Fruit fly (Drosophila melanogaster) whole organism, adult: Measurements from ENCODE around the gene Rbp9.
A peak's percentile ranks its signal among the peaks of the same experiment; 100 is the strongest.

Experiments used
- CG11617 ChIP-seq: fragments of 200-800 bp; sonication (Bioruptor generic); optimal IDR thresholded peaks from 2 replicates; lab custom pipeline; 2017; ENCODE audit warnings: mild to moderate bottlenecking, missing biosample characterization, missing genetic modification reagents, missing genetic modification characterization
- CG12768 ChIP-seq: fragments of 200-800 bp; sonication (Bioruptor generic); optimal IDR thresholded peaks from 2 replicates; lab custom pipeline; 2017; ENCODE audit warnings: missing biosample characterization, missing genetic modification characterization, mild to moderate bottlenecking, moderate library complexity, missing genetic modification reagents
- CG14711 ChIP-seq: fragments of 200-800 bp; sonication (Bioruptor generic); optimal IDR thresholded peaks from 2 replicates; lab custom pipeline; 2018; ENCODE audit warnings: missing biosample characterization, mild to moderate bottlenecking, missing genetic modification characterization, moderate library complexity
- CG1620 ChIP-seq: fragments of 200-800 bp; sonication (Bioruptor generic); optimal IDR thresholded peaks from 2 replicates; lab custom pipeline; 2016; ENCODE audit warnings: missing biosample characterization, missing genetic modification characterization
- CG33017 ChIP-seq: fragments of 200-800 bp; sonication (Bioruptor generic); optimal IDR thresholded peaks from 2 replicates; lab custom pipeline; 2018; ENCODE audit warnings: missing biosample characterization, mild to moderate bottlenecking, missing genetic modification characterization, moderate library complexity
- CG5204 ChIP-seq: fragments of 200-800 bp; sonication (Bioruptor generic); optimal IDR thresholded peaks from 2 replicates; lab custom pipeline; 2016; ENCODE audit warnings: missing biosample characterization, missing genetic modification characterization
- CG7045 ChIP-seq: fragments of 200-800 bp; sonication (Bioruptor generic); optimal IDR thresholded peaks from 2 replicates; lab custom pipeline; 2017; ENCODE audit warnings: missing biosample characterization, mild to moderate bottlenecking, missing genetic modification characterization
- CG7101 ChIP-seq: fragments of 200-800 bp; sonication (Bioruptor generic); optimal IDR thresholded peaks from 2 replicates; lab custom pipeline; 2018; ENCODE audit warnings: missing biosample characterization, mild to moderate bottlenecking, missing genetic modification characterization, moderate library complexity
- Clk ChIP-seq: fragments of 200-800 bp; sonication (Bioruptor generic); optimal IDR thresholded peaks from 2 replicates; lab custom pipeline; 2017; ENCODE audit warnings: missing biosample characterization, missing genetic modification characterization
- Crg-1 ChIP-seq: fragments of 200-800 bp; sonication (Bioruptor generic); optimal IDR thresholded peaks from 2 replicates; lab custom pipeline; 2016; ENCODE audit warnings: missing biosample characterization, missing genetic modification characterization
- Hr96 ChIP-seq: fragments of 200-800 bp; sonication (Bioruptor generic); optimal IDR thresholded peaks from 2 replicates; lab custom pipeline; 2016; ENCODE audit warnings: missing biosample characterization, missing genetic modification characterization
- Mnt ChIP-seq: fragments of 200-800 bp; sonication (Bioruptor generic); optimal IDR thresholded peaks from 2 replicates; lab custom pipeline; 2016; ENCODE audit warnings: missing biosample characterization, mild to moderate bottlenecking, missing genetic modification characterization
- bab1 ChIP-seq: fragments of 200-800 bp; sonication (Bioruptor generic); optimal IDR thresholded peaks from 3 replicates; lab custom pipeline; 2019; ENCODE audit warnings: missing biosample characterization, mild to moderate bottlenecking, missing genetic modification characterization, moderate library complexity
- cic ChIP-seq: fragments of 200-800 bp; sonication (Bioruptor generic); optimal IDR thresholded peaks from 2 replicates; lab custom pipeline; 2017; ENCODE audit warnings: missing biosample characterization, mild to moderate bottlenecking, missing genetic modification characterization, moderate library complexity
- cnc ChIP-seq, 2 experiments: fragments of >200 bp; optimal IDR thresholded peaks; 2 replicates each; lab custom pipeline; 2017
- kay ChIP-seq: fragments of 200-800 bp; sonication (Bioruptor generic); peaks from one replicate; lab custom pipeline; 2016; ENCODE audit warnings: missing biosample characterization, missing genetic modification characterization, borderline replicate concordance
- ovo ChIP-seq: fragments of 200-800 bp; sonication (Bioruptor generic); optimal IDR thresholded peaks from 2 replicates; lab custom pipeline; 2016; ENCODE audit warnings: missing biosample characterization, missing genetic modification characterization
- pad ChIP-seq: fragments of 200-800 bp; sonication (Bioruptor generic); optimal IDR thresholded peaks from 3 replicates; lab custom pipeline; 2017; ENCODE audit warnings: missing biosample characterization, missing genetic modification characterization, mild to moderate bottlenecking, moderate library complexity, missing genetic modification reagents
- tj ChIP-seq: fragments of 200-800 bp; sonication (Bioruptor generic); optimal IDR thresholded peaks from 3 replicates; lab custom pipeline; 2017; ENCODE audit warnings: missing biosample characterization, mild to moderate bottlenecking, missing genetic modification characterization, moderate library complexity
- toe ChIP-seq: fragments of 200-800 bp; sonication (Bioruptor generic); optimal IDR thresholded peaks from 2 replicates; lab custom pipeline; 2016; ENCODE audit warnings: missing biosample characterization, missing genetic modification characterization

Gene Rbp9

dm6 chr2L:2956992-2957391, 2.4 kb downstream of the Rbp9 start:
- TF ChIP-seq ovo (GFP tag; lab: Kevin White, UChicago) (no peak), pad (GFP tag; lab: Kevin White, UChicago) (no peak), Crg-1 (GFP tag; lab: Kevin White, UChicago) (no peak), bab1 (GFP tag; lab: Kevin White, UChicago) (no peak), CG33017 (tag; lab: Kevin White, UChicago) (no peak), CG12768 (GFP tag; lab: Kevin White, UChicago) (no peak), Mnt (GFP tag; lab: Kevin White, UChicago) (no peak), tj (GFP tag; lab: Kevin White, UChicago) (no peak), CG7101 (tag; lab: Kevin White, UChicago) (no peak), CG7045 (GFP tag; lab: Kevin White, UChicago) (no peak)

dm6 chr2L:2957547-2958174, 3.1 kb downstream of the Rbp9 start:
- TF ChIP-seq CG14711 (tag; lab: Kevin White, UChicago) (peak; percentile 54), CG11617 (GFP tag; lab: Kevin White, UChicago) (peak; percentile 82), ovo (GFP tag; lab: Kevin White, UChicago) (peak; percentile 42), CG1620 (peak; percentile 60), CG7101 (tag; lab: Kevin White, UChicago) (peak; percentile 74), kay (GFP tag; lab: Kevin White, UChicago) (no peak), CG33017 (tag; lab: Kevin White, UChicago) (peak; percentile 67), tj (GFP tag; lab: Kevin White, UChicago) (peak; percentile 33), toe (peak; percentile 87), Hr96 (GFP tag; lab: Kevin White, UChicago) (peak; percentile 85), CG12768 (GFP tag; lab: Kevin White, UChicago) (peak; percentile 92), Crg-1 (GFP tag; lab: Kevin White, UChicago) (peak; percentile 35), CG5204 (GFP tag; lab: Kevin White, UChicago) (peak; percentile 89), bab1 (GFP tag; lab: Kevin White, UChicago) (peak; percentile 24), Clk (GFP tag; lab: Kevin White, UChicago) (peak; percentile 74), CG7045 (GFP tag; lab: Kevin White, UChicago) (peak; percentile 89), cnc (optimal IDR thresholded peaks at IDR 0.05; lab: Kevin White, UChicago) (no peak), Mnt (GFP tag; lab: Kevin White, UChicago) (peak; percentile 27), cic (peak; percentile 44), pad (GFP tag; lab: Kevin White, UChicago) (peak; percentile 71)

dm6 chr2L:2958858-2959257, 4.3 kb downstream of the Rbp9 start:
- TF ChIP-seq cic (no peak), CG33017 (tag; lab: Kevin White, UChicago) (no peak), toe (no peak), kay (GFP tag; lab: Kevin White, UChicago) (no peak), CG7101 (tag; lab: Kevin White, UChicago) (no peak), pad (GFP tag; lab: Kevin White, UChicago) (no peak), CG7045 (GFP tag; lab: Kevin White, UChicago) (no peak), CG1620 (no peak), Crg-1 (GFP tag; lab: Kevin White, UChicago) (no peak), Mnt (GFP tag; lab: Kevin White, UChicago) (no peak), ovo (GFP tag; lab: Kevin White, UChicago) (no peak), CG5204 (GFP tag; lab: Kevin White, UChicago) (no peak), cnc (optimal IDR thresholded peaks at IDR 0.05; lab: Kevin White, UChicago) (no peak)

- no peak for TF ChIP-seq cnc (optimal IDR thresholded peaks at IDR 0.05; lab: Kevin White, UChicago)
- no peak for TF ChIP-seq kay (GFP tag; lab: Kevin White, UChicago)
- TF ChIP-seq pad (GFP tag; lab: Kevin White, UChicago), result no peak
- TF ChIP-seq Crg-1 (GFP tag; lab: Kevin White, UChicago), result no peak
- TF ChIP-seq tj (GFP tag; lab: Kevin White, UChicago), result no peak
- no peak for TF ChIP-seq ovo (GFP tag; lab: Kevin White, UChicago)
- no peak for TF ChIP-seq CG1620
- no peak for TF ChIP-seq CG12768 (GFP tag; lab: Kevin White, UChicago)
- no peak for TF ChIP-seq Mnt (GFP tag; lab: Kevin White, UChicago)
- no peak for TF ChIP-seq cic
- no peak for TF ChIP-seq bab1 (GFP tag; lab: Kevin White, UChicago)
- TF ChIP-seq CG7101 (tag; lab: Kevin White, UChicago), result no peak
- no peak for TF ChIP-seq CG5204 (GFP tag; lab: Kevin White, UChicago)
- no peak for TF ChIP-seq CG7045 (GFP tag; lab: Kevin White, UChicago)
- no peak for TF ChIP-seq CG11617 (GFP tag; lab: Kevin White, UChicago)
- no peak for TF ChIP-seq CG33017 (tag; lab: Kevin White, UChicago)
- TF ChIP-seq toe, result no peak
Measured at dm6 chr2L:2966917-2967316, 12.4 kb downstream of the Rbp9 start.

- TF ChIP-seq bab1 (GFP tag; lab: Kevin White, UChicago) (peak; percentile 34), Mnt (GFP tag; lab: Kevin White, UChicago) (no peak)
Measured at dm6 chr2L:2969438-2969837, 14.9 kb downstream of the Rbp9 start, which contains the start of gene Ts. Gene Ts (minus strand): TSS chr2L:2969638.

dm6 chr2L:2972439-2972936, 17.9 kb downstream of the Rbp9 start, which contains the start of the genes Rrp1 and gammaTub23C:
Gene Rrp1 (minus strand): TSS chr2L:2972508.
Gene gammaTub23C (plus strand): TSS chr2L:2972891.
- TF ChIP-seq CG14711 (tag; lab: Kevin White, UChicago) (peak; percentile 83), Mnt (GFP tag; lab: Kevin White, UChicago) (peak; percentile 83), CG1620 (peak; percentile 84), cnc (optimal IDR thresholded peaks at IDR 0.05; lab: Kevin White, UChicago) (no peak), CG11617 (GFP tag; lab: Kevin White, UChicago) (peak; percentile 95), CG7101 (tag; lab: Kevin White, UChicago) (peak; percentile 92), pad (GFP tag; lab: Kevin White, UChicago) (peak; percentile 87), kay (GFP tag; lab: Kevin White, UChicago) (no peak), CG33017 (tag; lab: Kevin White, UChicago) (peak; percentile 87), Crg-1 (GFP tag; lab: Kevin White, UChicago) (peak; percentile 81), CG12768 (GFP tag; lab: Kevin White, UChicago) (peak; percentile 91), Hr96 (GFP tag; lab: Kevin White, UChicago) (peak; percentile 80), tj (GFP tag; lab: Kevin White, UChicago) (peak; percentile 72), Clk (GFP tag; lab: Kevin White, UChicago) (peak; percentile 86), CG7045 (GFP tag; lab: Kevin White, UChicago) (peak; percentile 94), ovo (GFP tag; lab: Kevin White, UChicago) (peak; percentile 87), CG5204 (GFP tag; lab: Kevin White, UChicago) (peak; percentile 90), bab1 (GFP tag; lab: Kevin White, UChicago) (peak; percentile 86), toe (peak; percentile 91), cic (peak; percentile 47)
